Fruit fly (Drosophila melanogaster): ENCODE results near the gene CG12071.
A peak's percentile ranks its signal among the peaks of the same experiment; 100 is the strongest.

CG12071 gene

dm6 chr3R:30888550-30889259 lies 7.9 kb upstream of the CG12071 start, which contains the start of gene Sap-r (continued):
- TF ChIP-seq twi (tag; optimal IDR thresholded peaks at IDR 0.05) (no peak), Side (GFP tag; optimal IDR thresholded peaks at IDR 0.05) (no peak), sima (GFP tag; optimal IDR thresholded peaks at IDR 0.05) (no peak), Trl (optimal IDR thresholded peaks at IDR 0.05) (no peak), Trl (GFP tag; optimal IDR thresholded peaks at IDR 0.05) (no peak), CG16863 (GFP tag; optimal IDR thresholded peaks at IDR 0.05) (no peak), CG8388 (GFP tag; optimal IDR thresholded peaks at IDR 0.05) (no peak), kay (GFP tag; optimal IDR thresholded peaks at IDR 0.05) (no peak), CG10543 (GFP tag; optimal IDR thresholded peaks at IDR 0.05) (no peak), cad (GFP tag; optimal IDR thresholded peaks at IDR 0.05) (no peak), CG6854 (GFP tag; optimal IDR thresholded peaks at IDR 0.05) (no peak), CG6765 (GFP tag; optimal IDR thresholded peaks at IDR 0.05) (no peak), ci (GFP tag; IDR thresholded peaks at IDR 0.05) (no peak; the same call in 2 of the 3 replicates), tgo (GFP tag; IDR thresholded peaks at IDR 0.05) (no peak), CG8765 (GFP tag; IDR thresholded peaks at IDR 0.05) (no peak), CG7745 (tag; optimal IDR thresholded peaks at IDR 0.05) (no peak), mam (GFP tag; optimal IDR thresholded peaks at IDR 0.05) (peak; percentile 5), CG42726 (GFP tag; IDR thresholded peaks at IDR 0.05; ENCODE audit: partially characterized antibody) (peak; percentile 89), chinmo (GFP tag; IDR thresholded peaks at IDR 0.05; ENCODE audit: partially characterized antibody) (peak; percentile 88; the same call in 2 of the 4 replicates), so (GFP tag; IDR thresholded peaks at IDR 0.05) (no peak), ttk (GFP tag; IDR thresholded peaks at IDR 0.05) (no peak), CG12391 (tag; optimal IDR thresholded peaks at IDR 0.05) (peak; percentile 22), CG15514 (GFP tag; optimal IDR thresholded peaks at IDR 0.05) (peak; percentile 70), gro (GFP tag; optimal IDR thresholded peaks at IDR 0.05) (peak; percentile 82), Hsf (GFP tag; optimal IDR thresholded peaks at IDR 0.05) (peak; percentile 7), lmd (GFP tag; IDR thresholded peaks at IDR 0.05) (no peak), Poxn (GFP tag; IDR thresholded peaks at IDR 0.05) (no peak), ab (GFP tag; optimal IDR thresholded peaks at IDR 0.05) (no peak), CG4854 (GFP tag; optimal IDR thresholded peaks at IDR 0.05) (peak; percentile 30), en (GFP tag; optimal IDR thresholded peaks at IDR 0.05) (no peak), CG16779 (GFP tag; IDR thresholded peaks at IDR 0.05) (no peak), crc (GFP tag; optimal IDR thresholded peaks at IDR 0.05) (no peak), CrebB (tag; optimal IDR thresholded peaks at IDR 0.05) (peak; percentile 41), nerfin-1 (tag; optimal IDR thresholded peaks at IDR 0.05) (peak; percentile 1), phol (tag; optimal IDR thresholded peaks at IDR 0.05) (peak; percentile 49), Ssrp (tag; optimal IDR thresholded peaks at IDR 0.05) (no peak), abd-A (tag; optimal IDR thresholded peaks at IDR 0.05) (peak; percentile 91), Mrtf (GFP tag; IDR thresholded peaks at IDR 0.05) (no peak), exex (tag; optimal IDR thresholded peaks at IDR 0.05) (peak; percentile 11), CG10654 (GFP tag; optimal IDR thresholded peaks at IDR 0.05) (no peak), B-H2 (GFP tag; optimal IDR thresholded peaks at IDR 0.05) (peak; percentile 52), fd3F (GFP tag; optimal IDR thresholded peaks at IDR 0.05) (no peak), tna (GFP tag; IDR thresholded peaks at IDR 0.05; ENCODE audit: partially characterized antibody) (peak; percentile 41), zfh2 (GFP tag; optimal IDR thresholded peaks at IDR 0.05) (peak; percentile 22), CG4730 (GFP tag; IDR thresholded peaks at IDR 0.05) (no peak), sr (GFP tag; IDR thresholded peaks at IDR 0.05) (no peak), CTCF (GFP tag; optimal IDR thresholded peaks at IDR 0.05) (peak; percentile 77), ash1 (GFP tag; optimal IDR thresholded peaks at IDR 0.05) (no peak), ara (GFP tag; IDR thresholded peaks at IDR 0.05) (no peak), CG2120 (GFP tag; optimal IDR thresholded peaks at IDR 0.05) (peak; percentile 31), H15 (GFP tag; IDR thresholded peaks at IDR 0.05) (no peak), Doc2 (GFP tag; IDR thresholded peaks at IDR 0.05) (no peak)
